Fruit fly (Drosophila melanogaster) whole organism, embryonic: ENCODE results near the gene vkg.

ENCODE experiments used
- Asciz ChIP-seq: fragments of 200-800 bp; sonication (Bioruptor generic); optimal IDR thresholded peaks from 2 replicates; lab custom pipeline; 2017; ENCODE audit warnings: missing biosample characterization, mild to moderate bottlenecking, missing genetic modification characterization, missing genetic modification reagents
- Atf-2 ChIP-seq: fragments of 200-800 bp; sonication (Bioruptor generic); optimal IDR thresholded peaks from 2 replicates; lab custom pipeline; 2016; ENCODE audit warnings: missing biosample characterization, missing genetic modification characterization
- BEAF-32 ChIP-seq: fragments of 200-800 bp; sonication (Bioruptor generic); optimal IDR thresholded peaks from 3 replicates; lab custom pipeline; 2017; ENCODE audit warnings: missing biosample characterization, missing genetic modification characterization, mild to moderate bottlenecking, moderate library complexity, missing genetic modification reagents
- CG10267 ChIP-seq: fragments of 200-800 bp; sonication (Bioruptor generic); optimal IDR thresholded peaks from 2 replicates; lab custom pipeline; 2018; ENCODE audit warnings: missing biosample characterization, mild to moderate bottlenecking, missing genetic modification characterization, moderate library complexity
- CG11504 ChIP-seq: fragments of 200-800 bp; sonication (Bioruptor generic); optimal IDR thresholded peaks from 3 replicates; lab custom pipeline; 2019; ENCODE audit warnings: missing biosample characterization, mild to moderate bottlenecking, missing genetic modification characterization, moderate library complexity
- CG12236 ChIP-seq: fragments of 200-800 bp; sonication (Bioruptor generic); optimal IDR thresholded peaks from 2 replicates; lab custom pipeline; 2016; ENCODE audit warnings: missing biosample characterization, missing genetic modification characterization
- CG1233 ChIP-seq: fragments of 200-800 bp; sonication (Bioruptor generic); optimal IDR thresholded peaks from 4 replicates; lab custom pipeline; 2018; ENCODE audit warnings: missing biosample characterization, mild to moderate bottlenecking, missing genetic modification characterization
- CG13624 ChIP-seq: fragments of 200-800 bp; sonication (Bioruptor generic); optimal IDR thresholded peaks from 2 replicates; lab custom pipeline; 2016; ENCODE audit warnings: missing biosample characterization, missing genetic modification characterization
- CG15479 ChIP-seq: fragments of 200-800 bp; sonication (Bioruptor generic); optimal IDR thresholded peaks from 3 replicates; lab custom pipeline; 2019; ENCODE audit warnings: missing biosample characterization, mild to moderate bottlenecking, missing genetic modification characterization, moderate library complexity
- CG16813 ChIP-seq: fragments of 200-800 bp; sonication (Bioruptor generic); IDR thresholded peaks from 3 replicates; pipeline ENCODE4 v1.3.6; 2022; ENCODE audit warnings: missing biosample characterization, missing genetic modification characterization; ENCODE audit not compliant: partially characterized antibody
- CG17186 ChIP-seq: fragments of 200-800 bp; sonication (Bioruptor generic); optimal IDR thresholded peaks from 3 replicates; lab custom pipeline; 2017; ENCODE audit warnings: missing biosample characterization, missing genetic modification reagents, missing genetic modification characterization
- CG17912 ChIP-seq: fragments of 200-800 bp; sonication (Bioruptor generic); optimal IDR thresholded peaks from 2 replicates; lab custom pipeline; 2018; ENCODE audit warnings: missing biosample characterization, mild to moderate bottlenecking, missing genetic modification characterization
- CG2199 ChIP-seq: fragments of 200-800 bp; sonication (Bioruptor generic); IDR thresholded peaks from 3 replicates; pipeline ENCODE4 v1.3.6; 2022; ENCODE audit warnings: missing biosample characterization, missing genetic modification characterization
- CG2202 ChIP-seq: fragments of 200-800 bp; sonication (Bioruptor generic); optimal IDR thresholded peaks from 2 replicates; lab custom pipeline; 2018; ENCODE audit warnings: missing biosample characterization, mild to moderate bottlenecking, missing genetic modification characterization
- CG30431 ChIP-seq: fragments of 200-800 bp; sonication (Bioruptor generic); optimal IDR thresholded peaks from 2 replicates; lab custom pipeline; 2017; ENCODE audit warnings: missing biosample characterization, missing genetic modification characterization
- CG31224 ChIP-seq: fragments of 200-800 bp; sonication (Bioruptor generic); IDR thresholded peaks from 2 replicates; pipeline ENCODE4 v1.3.6; 2022; ENCODE audit warnings: missing biosample characterization, missing genetic modification characterization
- CG3407 ChIP-seq: fragments of 200-800 bp; sonication (Bioruptor generic); optimal IDR thresholded peaks from 2 replicates; lab custom pipeline; 2018; ENCODE audit warnings: missing biosample characterization, mild to moderate bottlenecking, missing genetic modification characterization
- CG3995 ChIP-seq: fragments of 200-800 bp; sonication (Bioruptor generic); optimal IDR thresholded peaks from 3 replicates; lab custom pipeline; 2016; ENCODE audit warnings: missing biosample characterization, missing genetic modification characterization
- CG42726 ChIP-seq: fragments of 200-800 bp; sonication (Bioruptor generic); IDR thresholded peaks from 2 replicates; pipeline ENCODE4 v1.3.6; 2022; ENCODE audit warnings: missing biosample characterization, missing genetic modification characterization; ENCODE audit not compliant: partially characterized antibody
- CG6765 ChIP-seq: fragments of 200-800 bp; sonication (Bioruptor generic); optimal IDR thresholded peaks from 3 replicates; lab custom pipeline; 2017; ENCODE audit warnings: missing biosample characterization, mild to moderate bottlenecking, missing genetic modification characterization
- CG8290 ChIP-seq, 3 experiments: fragments of 200-800 bp; sonication (Bioruptor generic); optimal IDR thresholded peaks; 2 replicates each; lab custom pipeline; 2016 to 2019; ENCODE audit warnings: missing biosample characterization in 3 of 3, missing genetic modification characterization in 3 of 3, mild to moderate bottlenecking in 2 of 3, moderate library complexity in 1 of 3
- CG8388 ChIP-seq: fragments of 200-800 bp; sonication (Bioruptor generic); optimal IDR thresholded peaks from 2 replicates; lab custom pipeline; 2019; ENCODE audit warnings: missing biosample characterization, mild to moderate bottlenecking, missing genetic modification characterization, moderate library complexity
- CG8478 ChIP-seq: fragments of >200 bp; optimal IDR thresholded peaks from 2 replicates; lab custom pipeline; 2018
- CG9932 ChIP-seq: fragments of 200-800 bp; sonication (Bioruptor generic); IDR thresholded peaks from 2 replicates; pipeline ENCODE4 v1.3.6; 2022; ENCODE audit warnings: missing biosample characterization, missing genetic modification characterization
- E2f1 ChIP-seq: fragments of 200-800 bp; sonication (Bioruptor generic); IDR thresholded peaks from 2 replicates; pipeline ENCODE4 v1.3.6; 2022; ENCODE audit warnings: missing biosample characterization, missing genetic modification characterization
- E2f2 ChIP-seq: fragments of 200-800 bp; sonication (Bioruptor generic); IDR thresholded peaks from 2 replicates; pipeline ENCODE4 v1.3.6; 2022; ENCODE audit warnings: missing biosample characterization, missing genetic modification characterization
- Fer1 ChIP-seq: fragments of 200-800 bp; sonication (Bioruptor generic); optimal IDR thresholded peaks from 2 replicates; lab custom pipeline; 2017; ENCODE audit warnings: missing biosample characterization, mild to moderate bottlenecking, missing genetic modification characterization
- Hmr ChIP-seq: fragments of 200-800 bp; sonication (Bioruptor generic); optimal IDR thresholded peaks from 3 replicates; lab custom pipeline; 2017; ENCODE audit warnings: mild to moderate bottlenecking, missing biosample characterization, missing genetic modification reagents, missing genetic modification characterization
- Hr78 ChIP-seq, 2 experiments: fragments of 200-800 bp in 1 of 2; fragments of >200 bp in 1 of 2; sonication (Bioruptor generic) in 1 of 2; optimal IDR thresholded peaks; 2 replicates each; lab custom pipeline; 2017 to 2019; ENCODE audit warnings: missing biosample characterization in 2 of 2, missing genetic modification characterization in 2 of 2, mild to moderate bottlenecking in 1 of 2, moderate library complexity in 1 of 2
- Jarid2 ChIP-seq: fragments of 200-800 bp; sonication (Bioruptor generic); optimal IDR thresholded peaks from 3 replicates; lab custom pipeline; 2017; ENCODE audit warnings: mild to moderate bottlenecking, missing biosample characterization, missing genetic modification reagents, missing genetic modification characterization
- Kr ChIP-seq: fragments of 200-800 bp; sonication (Bioruptor generic); optimal IDR thresholded peaks from 2 replicates; lab custom pipeline; 2017; ENCODE audit warnings: missing biosample characterization, mild to moderate bottlenecking, missing genetic modification characterization
- Lpt ChIP-seq: fragments of >200 bp; optimal IDR thresholded peaks from 2 replicates; lab custom pipeline; 2018; ENCODE audit warnings: missing biosample characterization, missing genetic modification characterization
- Max ChIP-seq: fragments of 200-800 bp; sonication (Bioruptor generic); optimal IDR thresholded peaks from 2 replicates; lab custom pipeline; 2016; ENCODE audit warnings: missing biosample characterization, mild to moderate bottlenecking, missing genetic modification characterization
- Med ChIP-seq: fragments of 200-800 bp; sonication (Bioruptor generic); peaks from one replicate; lab custom pipeline; 2016; ENCODE audit warnings: missing biosample characterization, missing genetic modification characterization, mild to moderate bottlenecking, inconsistent platforms, moderate library complexity
- TFAM ChIP-seq: fragments of 200-800 bp; sonication (Bioruptor generic); optimal IDR thresholded peaks from 2 replicates; lab custom pipeline; 2017; ENCODE audit warnings: missing biosample characterization, missing genetic modification characterization, inconsistent platforms
- al ChIP-seq: fragments of 200-800 bp; sonication (Bioruptor generic); IDR thresholded peaks from 2 replicates; pipeline ENCODE4 v1.3.6; 2022; ENCODE audit warnings: missing biosample characterization, missing genetic modification characterization
- bbx ChIP-seq: fragments of 200-800 bp; sonication (Bioruptor generic); IDR thresholded peaks from 2 replicates; pipeline ENCODE4 v1.3.6; 2022; ENCODE audit warnings: missing biosample characterization, missing genetic modification characterization; ENCODE audit not compliant: partially characterized antibody
- cato ChIP-seq: fragments of 200-800 bp; sonication (Bioruptor generic); optimal IDR thresholded peaks from 2 replicates; lab custom pipeline; 2016; ENCODE audit warnings: missing biosample characterization, missing genetic modification characterization, borderline replicate concordance
- caup ChIP-seq: fragments of 200-800 bp; sonication (Bioruptor generic); optimal IDR thresholded peaks from 3 replicates; lab custom pipeline; 2017; ENCODE audit warnings: missing biosample characterization, mild to moderate bottlenecking, missing genetic modification characterization, moderate library complexity; ENCODE audit not compliant: severe bottlenecking
- ftz-f1 ChIP-seq: fragments of 200-800 bp; sonication (Bioruptor generic); optimal IDR thresholded peaks from 2 replicates; lab custom pipeline; 2016; ENCODE audit warnings: missing biosample characterization, missing genetic modification characterization
- h ChIP-seq: fragments of >200 bp; optimal IDR thresholded peaks from 2 replicates; lab custom pipeline; 2017
- hkb ChIP-seq, 2 experiments: fragments of 200-800 bp in 1 of 2; fragments of >200 bp in 1 of 2; sonication (Bioruptor generic) in 1 of 2; IDR thresholded peaks in 1 of 2; optimal IDR thresholded peaks in 1 of 2; 2 replicates each; pipeline versions ENCODE4 v1.3.6 to Lab custom; 2017 to 2022; ENCODE audit warnings: missing biosample characterization in 1 of 2, missing genetic modification characterization in 1 of 2
- insv ChIP-seq, 2 experiments: fragments of 200-800 bp; sonication (Bioruptor generic); optimal IDR thresholded peaks; 3 replicates each; lab custom pipeline; 2016 to 2018; ENCODE audit warnings: missing biosample characterization in 2 of 2, missing genetic modification characterization in 2 of 2
- nmo ChIP-seq: fragments of 200-800 bp; sonication (Bioruptor generic); optimal IDR thresholded peaks from 2 replicates; lab custom pipeline; 2018; ENCODE audit warnings: missing biosample characterization, mild to moderate bottlenecking, missing genetic modification characterization, moderate library complexity
- p53 ChIP-seq: fragments of 200-800 bp; sonication (Bioruptor generic); optimal IDR thresholded peaks from 2 replicates; lab custom pipeline; 2016; ENCODE audit warnings: missing biosample characterization, missing genetic modification characterization
- repo ChIP-seq: fragments of 200-800 bp; sonication (Bioruptor generic); optimal IDR thresholded peaks from 2 replicates; lab custom pipeline; 2016; ENCODE audit warnings: missing biosample characterization, missing genetic modification characterization
- tx ChIP-seq: fragments of 200-800 bp; sonication (Bioruptor generic); optimal IDR thresholded peaks from 2 replicates; lab custom pipeline; 2016; ENCODE audit warnings: missing biosample characterization, missing genetic modification characterization
- zfh2 ChIP-seq: fragments of 200-800 bp; sonication (Bioruptor generic); optimal IDR thresholded peaks from 2 replicates; lab custom pipeline; 2016; ENCODE audit warnings: missing biosample characterization, missing genetic modification characterization

Gene vkg

DNA sequence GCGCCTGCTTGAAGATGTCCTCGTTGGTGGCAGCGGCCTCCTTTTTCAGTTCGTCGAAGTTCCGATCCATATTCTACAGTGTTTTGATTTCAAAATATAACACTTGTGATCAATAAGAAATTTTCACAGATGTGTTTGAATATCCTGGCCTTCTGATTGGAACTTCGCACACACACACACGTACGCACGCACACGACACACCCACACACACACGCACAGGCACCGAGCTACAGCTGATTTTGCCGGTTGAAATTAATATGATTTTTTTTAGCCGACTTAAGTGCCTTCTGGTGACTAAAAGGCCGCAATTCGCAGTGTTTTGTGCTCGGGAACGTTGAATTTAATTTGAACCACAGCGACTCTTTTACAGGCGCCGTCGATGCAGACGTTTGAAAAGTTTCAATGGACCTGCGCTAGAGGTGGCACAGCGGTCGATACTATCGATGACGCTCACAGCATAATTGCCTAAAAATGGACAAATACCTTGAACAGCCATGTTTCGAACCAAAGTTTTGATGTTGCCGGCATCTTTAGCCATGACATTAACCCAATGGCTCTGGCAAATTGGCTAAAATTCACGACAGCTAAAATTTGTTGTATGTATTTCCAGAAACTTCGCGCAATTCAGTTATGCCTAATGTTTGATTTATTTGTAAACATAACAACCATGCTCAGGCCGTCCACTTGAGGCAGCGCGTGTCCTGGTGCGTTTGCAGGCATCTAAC is 18.5 kb downstream of the vkg start, which contains the start of gene Rtnl1:
Rtnl1 (minus strand) TSS at position 415 of the 725 bp plus-strand sequence.
- no peak for TF ChIP-seq CG2199 (GFP tag; lab: Robert Waterston, UW)
- peak; percentile 94 for TF ChIP-seq hkb (optimal IDR thresholded peaks at IDR 0.05; lab: Kevin White, UChicago)
- no peak; the same call in 1 of the 2 replicates for TF ChIP-seq hkb (GFP tag; IDR thresholded peaks at IDR 0.05; lab: Robert Waterston, UW)
- no peak for TF ChIP-seq TFAM (GFP tag; lab: Kevin White, UChicago)
- TF ChIP-seq cato: no peak
- TF ChIP-seq CG13624 (GFP tag; lab: Kevin White, UChicago): peak; percentile 71
- TF ChIP-seq Max: no peak
- peak; percentile 33 for TF ChIP-seq CG3995 (GFP tag; lab: Kevin White, UChicago)
- peak; percentile 93 for TF ChIP-seq E2f2
- TF ChIP-seq CG2202 (tag; lab: Kevin White, UChicago): no peak
- TF ChIP-seq CG9932: peak; percentile 75
- TF ChIP-seq CG17912: no peak
- TF ChIP-seq CG15479 (GFP tag; lab: Kevin White, UChicago): peak; percentile 31
- TF ChIP-seq Asciz (GFP tag; lab: Kevin White, UChicago): peak; percentile 88
- no peak for TF ChIP-seq Lpt
- TF ChIP-seq CG11504: peak; percentile 93
- TF ChIP-seq CG8290 (GFP tag; optimal IDR thresholded peaks at IDR 0.05; lab: Kevin White, UChicago): peak; percentile 51
- TF ChIP-seq CG8290 (tag; optimal IDR thresholded peaks at IDR 0.05; lab: Kevin White, UChicago): peak in 1 of 2 experiments; percentile 88
- TF ChIP-seq caup: peak; percentile 8
- peak; percentile 71 for TF ChIP-seq p53
- TF ChIP-seq insv (GFP tag; optimal IDR thresholded peaks at IDR 0.05; lab: Kevin White, UChicago): peak; percentile 87 to 98
- TF ChIP-seq nmo (GFP tag; lab: Kevin White, UChicago): peak; percentile 76
- TF ChIP-seq repo (GFP tag; lab: Kevin White, UChicago): peak; percentile 26
- TF ChIP-seq al (GFP tag; lab: Robert Waterston, UW): peak; percentile 37; the same call in 1 of the 2 replicates
- peak; percentile 98 for TF ChIP-seq BEAF-32 (GFP tag; lab: Kevin White, UChicago)
- no peak for TF ChIP-seq Hr78 (GFP tag; optimal IDR thresholded peaks at IDR 0.05; lab: Kevin White, UChicago)
- TF ChIP-seq CG8478 (lab: Kevin White, UChicago): peak; percentile 66
- TF ChIP-seq Fer1 (GFP tag; lab: Kevin White, UChicago): peak; percentile 28
- TF ChIP-seq Hmr: peak; percentile 73
- TF ChIP-seq CG6765 (GFP tag; lab: Kevin White, UChicago): no peak
- TF ChIP-seq bbx (GFP tag; lab: Robert Waterston, UW): peak; percentile 90
- peak; percentile 59 for TF ChIP-seq CG17186 (GFP tag; lab: Kevin White, UChicago)
- no peak for TF ChIP-seq CG3407 (GFP tag; lab: Kevin White, UChicago)
- TF ChIP-seq CG10267 (tag; lab: Kevin White, UChicago): peak; percentile 65
- TF ChIP-seq h (lab: Kevin White, UChicago): no peak
- TF ChIP-seq Atf-2 (GFP tag; lab: Kevin White, UChicago): peak; percentile 9
- peak; percentile 16 for TF ChIP-seq zfh2
- TF ChIP-seq CG16813: peak; percentile 93
- TF ChIP-seq CG31224: no peak
- no peak for TF ChIP-seq CG30431 (GFP tag; lab: Kevin White, UChicago)
- TF ChIP-seq CG1233 (GFP tag; lab: Kevin White, UChicago): no peak
- TF ChIP-seq E2f1 (GFP tag; lab: Robert Waterston, UW): no peak
- peak; percentile 95 for TF ChIP-seq CG42726 (GFP tag; lab: Robert Waterston, UW)
- peak; percentile 11 for TF ChIP-seq tx (GFP tag; lab: Kevin White, UChicago)
- TF ChIP-seq Med (GFP tag; lab: Kevin White, UChicago): peak; percentile 91
- no peak for TF ChIP-seq CG12236
- TF ChIP-seq Kr: no peak
- peak; percentile 96 for TF ChIP-seq ftz-f1 (GFP tag; lab: Kevin White, UChicago)
- peak; percentile 42 for TF ChIP-seq Jarid2 (GFP tag; lab: Kevin White, UChicago)
- TF ChIP-seq CG8388 (GFP tag; lab: Kevin White, UChicago): no peak
